Fruit fly (Drosophila melanogaster) whole organism, pupa: ENCODE data around the gene CG42266.

ENCODE experiments used
- CG13204 ChIP-seq: fragments of 200-800 bp; sonication (Bioruptor generic); optimal IDR thresholded peaks from 2 replicates; lab custom pipeline; 2018; ENCODE audit warnings: missing biosample characterization, mild to moderate bottlenecking, missing genetic modification characterization, moderate library complexity
- CG17806 ChIP-seq: fragments of 200-800 bp; sonication (Bioruptor generic); optimal IDR thresholded peaks from 2 replicates; lab custom pipeline; 2018; ENCODE audit warnings: missing biosample characterization, mild to moderate bottlenecking, missing genetic modification characterization, moderate library complexity
- CG34367 ChIP-seq: fragments of 200-800 bp; sonication (Bioruptor generic); optimal IDR thresholded peaks from 2 replicates; lab custom pipeline; 2018; ENCODE audit warnings: missing biosample characterization, mild to moderate bottlenecking, missing genetic modification characterization
- CG8159 ChIP-seq: fragments of 200-800 bp; sonication (Bioruptor generic); optimal IDR thresholded peaks from 3 replicates; lab custom pipeline; 2018; ENCODE audit warnings: missing biosample characterization, mild to moderate bottlenecking, missing genetic modification characterization, moderate library complexity
- EcR ChIP-seq: fragments of 200-800 bp; sonication (Bioruptor generic); optimal IDR thresholded peaks from 3 replicates; lab custom pipeline; 2019; ENCODE audit warnings: missing biosample characterization, missing genetic modification characterization, mild to moderate bottlenecking, moderate library complexity, missing genetic modification reagents
- Ets98B ChIP-seq: fragments of 200-800 bp; sonication (Bioruptor generic); IDR thresholded peaks from 2 replicates; pipeline ENCODE4 v1.3.6; 2022; ENCODE audit warnings: missing biosample characterization, missing genetic modification characterization
- Pif1B ChIP-seq: fragments of 200-800 bp; sonication (Bioruptor generic); optimal IDR thresholded peaks from 3 replicates; lab custom pipeline; 2016; ENCODE audit warnings: missing biosample characterization, missing genetic modification characterization
- Snoo ChIP-seq: fragments of 200-800 bp; sonication (Bioruptor generic); optimal IDR thresholded peaks from 3 replicates; lab custom pipeline; 2017; ENCODE audit warnings: missing biosample characterization, mild to moderate bottlenecking, missing genetic modification characterization, inconsistent platforms
- fd96Ca ChIP-seq: fragments of 200-800 bp; sonication (Bioruptor generic); IDR thresholded peaks from 3 replicates; pipeline ENCODE4 v1.3.6; 2022; ENCODE audit warnings: missing biosample characterization, missing genetic modification characterization

DNA sequence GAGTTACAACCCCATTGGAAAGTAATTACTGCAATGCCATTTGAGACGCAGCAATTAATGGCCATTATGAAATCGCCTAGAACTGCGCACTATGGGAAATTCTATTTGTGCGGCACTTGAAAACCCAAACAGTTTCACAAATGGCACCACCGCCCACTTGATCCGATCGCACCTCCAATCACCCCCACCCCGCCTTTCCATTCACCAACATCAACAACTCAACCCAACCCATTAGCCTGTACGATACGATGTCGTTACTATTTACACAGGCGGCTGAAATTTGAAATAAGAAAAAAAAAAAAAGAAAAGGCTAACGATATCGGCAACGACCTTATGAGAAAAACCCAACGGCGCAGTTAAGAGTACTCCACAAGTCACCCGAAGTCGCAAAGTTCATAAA is 23.0 kb downstream of the CG42266 start:
- TF ChIP-seq Ets98B (GFP tag; lab: Robert Waterston, UW), result no peak
- no peak for TF ChIP-seq Snoo (tag; lab: Kevin White, UChicago)
- TF ChIP-seq EcR, result no peak
- no peak for TF ChIP-seq CG17806 (tag; lab: Kevin White, UChicago)
- no peak for TF ChIP-seq CG13204
- no peak for TF ChIP-seq CG8159 (tag; lab: Kevin White, UChicago)
- TF ChIP-seq CG34367 (tag; lab: Kevin White, UChicago), result no peak
- no peak for TF ChIP-seq Pif1B (GFP tag; lab: Kevin White, UChicago)
- no peak for TF ChIP-seq fd96Ca
